Fruit fly (Drosophila melanogaster): ENCODE measurements around the gene Kaz1-ORFB.

The Kaz1-ORFB gene

dm6 chr3L:178445-178844, 38.0 kb upstream of the Kaz1-ORFB start:
- TF ChIP-seq N (GFP tag; optimal IDR thresholded peaks at IDR 0.05) = no peak
- no peak for TF ChIP-seq h (GFP tag; optimal IDR thresholded peaks at IDR 0.05)
- no peak for TF ChIP-seq GATAd (GFP tag; optimal IDR thresholded peaks at IDR 0.05)
- TF ChIP-seq dl (GFP tag; optimal IDR thresholded peaks at IDR 0.05; ENCODE audit: insufficient read depth in 1 of 2, partially characterized antibody in 2 of 2) = peak in 1 of 2 experiments; percentile 34
- no peak for TF ChIP-seq ey (GFP tag; optimal IDR thresholded peaks at IDR 0.05)
- TF ChIP-seq Rel (GFP tag; optimal IDR thresholded peaks at IDR 0.05) = no peak
- no peak for TF ChIP-seq Rel (tag; optimal IDR thresholded peaks at IDR 0.05)
- TF ChIP-seq jim (GFP tag; optimal IDR thresholded peaks at IDR 0.05) = no peak
- TF ChIP-seq OdsH (GFP tag; optimal IDR thresholded peaks at IDR 0.05) = no peak
- TF ChIP-seq sage (GFP tag; optimal IDR thresholded peaks at IDR 0.05) = no peak
- TF ChIP-seq Hnf4 (GFP tag; optimal IDR thresholded peaks at IDR 0.05) = no peak
- peak; percentile 37 for TF ChIP-seq Hr83 (GFP tag; optimal IDR thresholded peaks at IDR 0.05; ENCODE audit: poor library complexity, severe bottlenecking)
- no peak for TF ChIP-seq Abd-B (GFP tag; optimal IDR thresholded peaks at IDR 0.05)
- no peak for TF ChIP-seq pan (optimal IDR thresholded peaks at IDR 0.05)
- TF ChIP-seq lola (GFP tag; optimal IDR thresholded peaks at IDR 0.05) = no peak
- peak; percentile 5 for TF ChIP-seq Sp1 (GFP tag; optimal IDR thresholded peaks at IDR 0.05)
- no peak for TF ChIP-seq dmrt93B (GFP tag; optimal IDR thresholded peaks at IDR 0.05)
- no peak for TF ChIP-seq woc (GFP tag; optimal IDR thresholded peaks at IDR 0.05)
- TF ChIP-seq usp (GFP tag; optimal IDR thresholded peaks at IDR 0.05) = no peak
- no peak for TF ChIP-seq HLH106 (tag; optimal IDR thresholded peaks at IDR 0.05)
- TF ChIP-seq rgr (GFP tag; optimal IDR thresholded peaks at IDR 0.05) = no peak
- no peak for TF ChIP-seq brk (GFP tag; optimal IDR thresholded peaks at IDR 0.05)
- TF ChIP-seq tai (GFP tag; optimal IDR thresholded peaks at IDR 0.05) = no peak
- no peak for TF ChIP-seq CrebA (GFP tag; optimal IDR thresholded peaks at IDR 0.05; ENCODE audit: borderline replicate concordance)
- no peak for TF ChIP-seq fru (GFP tag; optimal IDR thresholded peaks at IDR 0.05)
- no peak for TF ChIP-seq Myc (optimal IDR thresholded peaks at IDR 0.05)
- TF ChIP-seq dsf (GFP tag; optimal IDR thresholded peaks at IDR 0.05; ENCODE audit: borderline replicate concordance) = no peak
- no peak for TF ChIP-seq sv (GFP tag; optimal IDR thresholded peaks at IDR 0.05)
- TF ChIP-seq Dif (GFP tag; optimal IDR thresholded peaks at IDR 0.05; ENCODE audit: partially characterized antibody) = peak; percentile 79
- TF ChIP-seq foxo (GFP tag; optimal IDR thresholded peaks at IDR 0.05) = no peak
- no peak for TF ChIP-seq br (GFP tag; optimal IDR thresholded peaks at IDR 0.05)
- TF ChIP-seq CG32264 (GFP tag; optimal IDR thresholded peaks at IDR 0.05) = no peak
- peak; percentile 25 for TF ChIP-seq Jra (GFP tag; optimal IDR thresholded peaks at IDR 0.05)
- TF ChIP-seq Mio (GFP tag; optimal IDR thresholded peaks at IDR 0.05) = no peak
- no peak for TF ChIP-seq Dfd (GFP tag; optimal IDR thresholded peaks at IDR 0.05)
- TF ChIP-seq psq (GFP tag; optimal IDR thresholded peaks at IDR 0.05) = peak; percentile 13
- TF ChIP-seq Vsx2 (GFP tag; optimal IDR thresholded peaks at IDR 0.05; ENCODE audit: partially characterized antibody) = peak; percentile 53
- no peak for TF ChIP-seq CG9705 (GFP tag; optimal IDR thresholded peaks at IDR 0.05)
- TF ChIP-seq Hr78 (GFP tag; optimal IDR thresholded peaks at IDR 0.05) = no peak

- TF ChIP-seq rgr (GFP tag; optimal IDR thresholded peaks at IDR 0.05) (no peak), jim (GFP tag; optimal IDR thresholded peaks at IDR 0.05) (no peak), Hnf4 (GFP tag; optimal IDR thresholded peaks at IDR 0.05) (no peak), lola (GFP tag; optimal IDR thresholded peaks at IDR 0.05) (no peak), dmrt93B (GFP tag; optimal IDR thresholded peaks at IDR 0.05) (no peak), brk (GFP tag; optimal IDR thresholded peaks at IDR 0.05) (no peak), br (GFP tag; optimal IDR thresholded peaks at IDR 0.05) (no peak), usp (GFP tag; optimal IDR thresholded peaks at IDR 0.05) (no peak), foxo (GFP tag; optimal IDR thresholded peaks at IDR 0.05) (no peak), woc (GFP tag; optimal IDR thresholded peaks at IDR 0.05) (no peak), Dif (GFP tag; optimal IDR thresholded peaks at IDR 0.05; ENCODE audit: partially characterized antibody) (no peak), fru (GFP tag; optimal IDR thresholded peaks at IDR 0.05) (no peak), GATAd (GFP tag; optimal IDR thresholded peaks at IDR 0.05) (no peak), psq (GFP tag; optimal IDR thresholded peaks at IDR 0.05) (no peak), CG32264 (GFP tag; optimal IDR thresholded peaks at IDR 0.05) (no peak), Mio (GFP tag; optimal IDR thresholded peaks at IDR 0.05) (no peak), dl (GFP tag; optimal IDR thresholded peaks at IDR 0.05; ENCODE audit: insufficient read depth in 1 of 2, partially characterized antibody in 2 of 2) (no peak), h (GFP tag; optimal IDR thresholded peaks at IDR 0.05) (no peak)
Observed at dm6 chr3L:178913-179488, 37.4 kb upstream of the Kaz1-ORFB start, which contains the start of gene Vdup1. TSS of gene Vdup1 (minus strand) at chr3L:178963.

Data from whole organism, wandering third instar larva.